Worm (Caenorhabditis elegans) whole organism, L2 larva: ENCODE results near the gene B0280.11.

Source experiments
- C34F6.9 ChIP-seq: fragments of 150-350 bp; optimal IDR thresholded peaks from 2 replicates; lab custom pipeline; 2014; ENCODE audit warnings: missing biosample characterization, missing genetic modification characterization
- F13H6.1 ChIP-seq: sonication (generic microtip); optimal IDR thresholded peaks from 2 replicates; lab custom pipeline; 2016; ENCODE audit warnings: missing genetic modification characterization, missing compliant biosample characterization
- R02D3.7 ChIP-seq: fragments of 150-350 bp; optimal IDR thresholded peaks from 2 replicates; lab custom pipeline; 2014; ENCODE audit warnings: missing biosample characterization, missing genetic modification characterization
- ZK546.5 ChIP-seq: sonication (generic microtip); optimal IDR thresholded peaks from 2 replicates; lab custom pipeline; 2017; ENCODE audit warnings: missing biosample characterization, missing genetic modification characterization
- alr-1 ChIP-seq: fragments of 150-350 bp; optimal IDR thresholded peaks from 2 replicates; lab custom pipeline; 2014; ENCODE audit warnings: missing biosample characterization, missing genetic modification characterization
- aly-2 ChIP-seq: fragments of 150-350 bp; optimal IDR thresholded peaks from 2 replicates; lab custom pipeline; 2014; ENCODE audit warnings: missing biosample characterization, missing genetic modification characterization
- ama-1 ChIP-seq: fragments of 150-350 bp; optimal IDR thresholded peaks from 2 replicates; lab custom pipeline; 2018; ENCODE audit warnings: inconsistent platforms
- blmp-1 ChIP-seq: sonication (generic microtip); optimal IDR thresholded peaks from 2 replicates; lab custom pipeline; 2017; ENCODE audit warnings: missing genetic modification characterization, mild to moderate bottlenecking, missing compliant biosample characterization, antibody characterized with exemption, moderate library complexity; ENCODE audit not compliant: insufficient read depth
- ceh-82 ChIP-seq: fragments of 150-350 bp; optimal IDR thresholded peaks from 2 replicates; lab custom pipeline; 2014; ENCODE audit warnings: missing biosample characterization, missing genetic modification characterization
- crh-2 ChIP-seq: sonication (generic microtip); optimal IDR thresholded peaks from 2 replicates; lab custom pipeline; 2017; ENCODE audit warnings: missing biosample characterization, missing genetic modification characterization
- dmd-4 ChIP-seq: sonication (generic microtip); optimal IDR thresholded peaks from 2 replicates; lab custom pipeline; 2017; ENCODE audit warnings: missing biosample characterization, missing genetic modification characterization
- egl-27 ChIP-seq: sonication (generic microtip); optimal IDR thresholded peaks from 3 replicates; lab custom pipeline; 2017; ENCODE audit warnings: missing biosample characterization, missing genetic modification reagents, missing genetic modification characterization
- elt-3 ChIP-seq: sonication (generic microtip); optimal IDR thresholded peaks from 2 replicates; lab custom pipeline; 2017; ENCODE audit warnings: missing biosample characterization, missing genetic modification characterization
- fos-1 ChIP-seq: fragments of 150-350 bp; optimal IDR thresholded peaks from 2 replicates; lab custom pipeline; 2014; ENCODE audit warnings: missing biosample characterization, missing genetic modification characterization
- gmeb-1 ChIP-seq: fragments of 150-350 bp; optimal IDR thresholded peaks from 2 replicates; lab custom pipeline; 2014; ENCODE audit warnings: missing biosample characterization, missing genetic modification characterization
- lin-11 ChIP-seq: fragments of 150-350 bp; sonication (generic microtip); optimal IDR thresholded peaks from 2 replicates; lab custom pipeline; 2014; ENCODE audit warnings: missing biosample characterization, missing genetic modification characterization, inconsistent platforms, mixed read lengths
- lin-39 ChIP-seq: fragments of 150-350 bp; optimal IDR thresholded peaks from 2 replicates; lab custom pipeline; 2014; ENCODE audit warnings: missing biosample characterization, missing genetic modification reagents, missing genetic modification characterization
- lsy-2 ChIP-seq, 2 experiments: fragments of 150-350 bp in 1 of 2; sonication (generic microtip) in 1 of 2; optimal IDR thresholded peaks; 2 replicates each; lab custom pipeline; 2014 to 2017; ENCODE audit warnings: missing biosample characterization in 2 of 2, missing genetic modification characterization in 2 of 2
- mab-5 ChIP-seq: fragments of 150-350 bp; optimal IDR thresholded peaks from 2 replicates; lab custom pipeline; 2014; ENCODE audit warnings: missing biosample characterization, missing genetic modification characterization
- mbf-1 ChIP-seq: sonication (generic microtip); optimal IDR thresholded peaks from 2 replicates; lab custom pipeline; 2017; ENCODE audit warnings: missing biosample characterization, missing genetic modification characterization
- nhr-11 ChIP-seq: fragments of 150-350 bp; optimal IDR thresholded peaks from 2 replicates; lab custom pipeline; 2014; ENCODE audit warnings: missing biosample characterization, missing genetic modification characterization
- nhr-21 ChIP-seq: fragments of 150-350 bp; optimal IDR thresholded peaks from 2 replicates; lab custom pipeline; 2014; ENCODE audit warnings: missing biosample characterization, missing genetic modification characterization
- nhr-25 ChIP-seq: fragments of 150-350 bp; sonication (generic microtip); optimal IDR thresholded peaks from 3 replicates; lab custom pipeline; 2014; ENCODE audit warnings: missing biosample characterization, missing genetic modification characterization
- nhr-77 ChIP-seq: fragments of 150-350 bp; optimal IDR thresholded peaks from 2 replicates; lab custom pipeline; 2014; ENCODE audit warnings: missing biosample characterization, missing genetic modification characterization
- sem-4 ChIP-seq: fragments of 150-350 bp; optimal IDR thresholded peaks from 2 replicates; lab custom pipeline; 2014; ENCODE audit warnings: missing biosample characterization, missing genetic modification reagents, missing genetic modification characterization
- sma-9 ChIP-seq, 2 experiments: fragments of 150-350 bp in 1 of 2; sonication (generic microtip) in 1 of 2; optimal IDR thresholded peaks; 2 replicates each; lab custom pipeline; 2014 to 2016; ENCODE audit warnings: missing genetic modification characterization in 2 of 2, mild to moderate bottlenecking in 1 of 2, missing biosample characterization in 1 of 2, missing compliant biosample characterization in 1 of 2, missing genetic modification reagents in 1 of 2, moderate library complexity in 1 of 2
- snpc-4 ChIP-seq: fragments of 150-350 bp; optimal IDR thresholded peaks from 2 replicates; lab custom pipeline; 2014; ENCODE audit warnings: missing biosample characterization, missing genetic modification characterization
- unc-39 ChIP-seq: fragments of 150-350 bp; optimal IDR thresholded peaks from 2 replicates; lab custom pipeline; 2014; ENCODE audit warnings: missing biosample characterization, missing genetic modification characterization
- unc-55 ChIP-seq: fragments of 150-350 bp; sonication (generic microtip); optimal IDR thresholded peaks from 3 replicates; lab custom pipeline; 2014; ENCODE audit warnings: missing biosample characterization, missing genetic modification reagents, missing genetic modification characterization
- zag-1 ChIP-seq: fragments of 150-350 bp; optimal IDR thresholded peaks from 2 replicates; lab custom pipeline; 2014; ENCODE audit warnings: missing biosample characterization, missing genetic modification characterization
- ztf-11 ChIP-seq: sonication (generic microtip); optimal IDR thresholded peaks from 2 replicates; lab custom pipeline; 2017; ENCODE audit warnings: missing biosample characterization, missing genetic modification characterization
- ztf-4 ChIP-seq: fragments of 150-350 bp; optimal IDR thresholded peaks from 2 replicates; lab custom pipeline; 2014; ENCODE audit warnings: missing biosample characterization, missing genetic modification characterization

Gene B0280.11

DNA sequence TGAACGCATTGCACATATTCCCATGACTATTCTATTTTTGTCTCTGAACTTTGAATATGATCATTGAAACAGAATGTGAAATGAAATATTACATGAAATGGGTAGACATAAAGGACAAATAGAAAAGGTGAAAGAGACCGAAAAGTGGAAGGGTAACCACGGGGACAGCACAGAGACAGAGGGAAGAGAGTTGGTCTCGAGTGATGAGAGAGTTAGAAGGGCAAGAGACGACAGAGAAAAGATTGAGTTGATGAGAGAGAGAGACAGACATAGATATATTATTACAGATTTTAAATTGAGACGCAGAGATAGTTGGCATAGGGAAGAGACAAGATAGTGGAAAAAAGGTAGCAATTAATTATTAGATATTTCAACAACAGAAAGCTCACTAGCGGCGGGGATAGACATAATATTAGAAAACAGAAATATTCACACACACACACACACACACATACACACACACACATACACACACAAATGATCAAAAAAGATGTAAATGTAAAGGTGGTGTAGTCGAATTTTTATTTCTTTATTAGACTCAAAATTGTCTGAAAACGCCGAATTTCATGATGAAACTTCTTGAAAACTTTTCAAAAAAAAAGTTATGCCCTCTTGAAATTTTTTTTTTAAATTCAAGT is 21.3 kb downstream of the B0280.11 start (continued):
- TF ChIP-seq ztf-11 (tag; lab: Kevin White, UChicago) (no peak), fos-1 (tag; lab: Kevin White, UChicago) (peak; percentile 76)
- TF ChIP-seq, all 48 proteins: peak for 21

- TF ChIP-seq crh-2, result peak; percentile 11
- peak in 1 of 2 experiments; percentile 40 for TF ChIP-seq lsy-2 (tag; optimal IDR thresholded peaks at IDR 0.05; lab: Kevin White, UChicago)
- peak; percentile 61 for TF ChIP-seq dmd-4
- TF ChIP-seq ztf-4 (tag; lab: Kevin White, UChicago), result peak; percentile 13
- no peak for TF ChIP-seq aly-2 (tag; lab: Kevin White, UChicago)
- peak; percentile 81 for TF ChIP-seq nhr-21
- no peak for TF ChIP-seq egl-27 (tag; lab: Kevin White, UChicago)
- TF ChIP-seq sma-9 (GFP tag; optimal IDR thresholded peaks at IDR 0.05; lab: Kevin White, UChicago), result peak; percentile 37
- TF ChIP-seq sma-9 (tag; optimal IDR thresholded peaks at IDR 0.05; lab: Kevin White, UChicago), result no peak
Observed at ce11 chrIII:7114952-7115488, 23.1 kb downstream of the B0280.11 start, which contains the start of gene nhr-10. TSS of gene nhr-10 (minus strand) at chrIII:7115438.

DNA sequence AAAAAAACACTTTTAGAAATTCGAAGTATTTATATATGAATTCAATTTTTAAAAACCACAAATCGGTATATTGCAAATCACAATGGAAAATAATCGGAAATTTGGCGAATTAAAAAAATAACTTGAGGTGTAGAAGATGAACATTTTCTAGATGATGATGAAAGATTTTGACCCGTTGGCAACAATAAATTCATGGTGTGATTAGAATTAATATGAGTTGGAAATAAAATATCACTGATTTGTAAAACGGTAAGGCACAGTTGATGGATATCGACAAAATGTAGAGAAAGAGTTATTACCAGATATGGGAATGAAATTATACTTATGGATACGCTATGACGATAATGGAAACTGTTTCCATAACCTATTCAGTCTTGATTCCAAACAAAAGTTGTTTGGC is 25.8 kb downstream of the B0280.11 start:
- TF ChIP-seq mbf-1, result no peak
- no peak for TF ChIP-seq sem-4 (tag; lab: Kevin White, UChicago)
- no peak for TF ChIP-seq dmd-4
- no peak for TF ChIP-seq mab-5 (tag; lab: Kevin White, UChicago)
- no peak for TF ChIP-seq R02D3.7
- no peak for TF ChIP-seq snpc-4 (tag; lab: Kevin White, UChicago)
- no peak for TF ChIP-seq alr-1 (tag; lab: Kevin White, UChicago)
- no peak for TF ChIP-seq unc-55
- no peak for TF ChIP-seq lin-39 (tag; lab: Kevin White, UChicago)
- no peak for TF ChIP-seq aly-2 (tag; lab: Kevin White, UChicago)
- TF ChIP-seq nhr-11 (tag; lab: Kevin White, UChicago), result no peak
- TF ChIP-seq ceh-82, result no peak
- TF ChIP-seq nhr-21, result no peak
- TF ChIP-seq elt-3 (tag; lab: Kevin White, UChicago), result no peak
- TF ChIP-seq nhr-77 (tag; lab: Kevin White, UChicago), result no peak
- no peak for TF ChIP-seq F13H6.1 (tag; lab: Kevin White, UChicago)
- no peak for TF ChIP-seq ZK546.5 (tag; lab: Kevin White, UChicago)
- no peak for TF ChIP-seq lin-11
- no peak for TF ChIP-seq ama-1 (lab: Kevin White, UChicago)

- no peak for TF ChIP-seq ama-1 (lab: Kevin White, UChicago)
- TF ChIP-seq nhr-25 (tag; lab: Kevin White, UChicago), result peak; percentile 9
Observed at ce11 chrIII:7111793-7112192, 26.3 kb downstream of the B0280.11 start, which contains the start of gene B0280.7. TSS of gene B0280.7 (minus strand) at chrIII:7111893.

- TF ChIP-seq crh-2 (no peak), ztf-4 (tag; lab: Kevin White, UChicago) (no peak), unc-39 (tag; lab: Kevin White, UChicago) (no peak), blmp-1 (tag; lab: Kevin White, UChicago) (no peak), C34F6.9 (tag; lab: Kevin White, UChicago) (no peak), fos-1 (tag; lab: Kevin White, UChicago) (peak; percentile 28), zag-1 (tag; lab: Kevin White, UChicago) (no peak)
Observed at ce11 chrIII:7107965-7108364, 30.1 kb downstream of the B0280.11 start, which contains the start of gene odd-1. TSS of gene odd-1 (plus strand) at chrIII:7108313.

ce11 chrIII:7106854-7107253 is 31.2 kb downstream of the B0280.11 start:
- TF ChIP-seq fos-1 (tag; lab: Kevin White, UChicago) (peak; percentile 43), gmeb-1 (tag; lab: Kevin White, UChicago) (no peak)
